Worm (Caenorhabditis elegans) whole organism, mixed stage, embryonic: ENCODE data around the gene hsp-3.

Experiments used
- M03D4.4 ChIP-seq: sonication (generic microtip); optimal IDR thresholded peaks from 2 replicates; lab custom pipeline; 2017; ENCODE audit warnings: mild to moderate bottlenecking, missing genetic modification characterization, missing compliant biosample characterization
- unc-120 ChIP-seq: sonication (generic microtip); optimal IDR thresholded peaks from 2 replicates; lab custom pipeline; 2017; ENCODE audit warnings: missing genetic modification characterization, missing compliant biosample characterization; ENCODE audit not compliant: poor library complexity, severe bottlenecking
- unc-39 ChIP-seq: fragments of 150-350 bp; optimal IDR thresholded peaks from 2 replicates; lab custom pipeline; 2014; ENCODE audit warnings: missing biosample characterization, missing genetic modification characterization
- unc-62 ChIP-seq: fragments of 150-350 bp; optimal IDR thresholded peaks from 2 replicates; lab custom pipeline; 2014; ENCODE audit warnings: missing biosample characterization, missing genetic modification reagents, missing genetic modification characterization

DNA sequence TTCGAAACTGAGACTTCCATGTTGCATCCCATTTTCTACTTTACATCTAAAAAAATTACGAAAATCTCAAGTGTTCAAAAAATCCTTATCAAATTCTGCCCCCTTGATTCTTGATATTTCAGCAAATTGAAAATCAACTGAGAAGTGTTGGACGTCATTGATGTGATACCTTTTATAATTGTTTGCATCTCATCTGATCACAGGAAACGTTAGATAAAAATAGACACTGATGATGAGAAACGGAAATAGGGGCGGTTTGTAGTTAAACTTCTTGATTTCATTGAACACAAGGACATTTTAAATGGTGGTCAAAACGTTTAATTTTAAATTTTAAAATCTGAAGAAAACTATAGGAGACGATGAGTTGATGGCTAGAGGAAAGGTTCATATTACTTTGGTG lies 36.8 kb upstream of the hsp-3 start:
- TF ChIP-seq M03D4.4 (tag; lab: Kevin White, UChicago) (no peak), unc-62 (GFP tag; lab: Kevin White, UChicago) (no peak), unc-39 (tag; lab: Kevin White, UChicago) (no peak), unc-120 (tag; lab: Kevin White, UChicago) (no peak)
